Worm (Caenorhabditis elegans) whole organism, early embryonic: ENCODE results near the gene E02H9.7.
"Not testable (repeated sequence)": the region's sequence is repeated elsewhere in the genome, so short reads cannot be mapped to it uniquely, and the experiment has no call there.

Experiments used
- B0310.2 ChIP-seq: sonication (generic microtip); optimal IDR thresholded peaks from 2 replicates; lab custom pipeline; 2016; ENCODE audit warnings: mild to moderate bottlenecking, missing genetic modification characterization, missing compliant biosample characterization
- F13C5.2 ChIP-seq: sonication (generic microtip); optimal IDR thresholded peaks from 2 replicates; lab custom pipeline; 2017; ENCODE audit warnings: mild to moderate bottlenecking, missing genetic modification characterization, inconsistent platforms, missing compliant biosample characterization
- aly-1 ChIP-seq: sonication (generic microtip); optimal IDR thresholded peaks from 2 replicates; lab custom pipeline; 2016; ENCODE audit warnings: missing genetic modification characterization, missing compliant biosample characterization
- ama-1 ChIP-seq: fragments of 150-350 bp; optimal IDR thresholded peaks from 2 replicates; lab custom pipeline; 2014
- ceh-13 ChIP-seq: fragments of 200-800 bp; sonication (Bioruptor generic); optimal IDR thresholded peaks from 2 replicates; lab custom pipeline; 2018; ENCODE audit warnings: mild to moderate bottlenecking, missing genetic modification characterization, missing compliant biosample characterization
- ceh-36 ChIP-seq: sonication (generic microtip); optimal IDR thresholded peaks from 2 replicates; lab custom pipeline; 2016; ENCODE audit warnings: missing genetic modification characterization, inconsistent platforms, missing compliant biosample characterization
- ets-7 ChIP-seq: sonication (generic microtip); optimal IDR thresholded peaks from 2 replicates; lab custom pipeline; 2016; ENCODE audit warnings: missing genotype, missing genetic modification characterization, missing compliant biosample characterization
- flt-1 ChIP-seq: fragments of 200-800 bp; sonication (Bioruptor generic); IDR thresholded peaks from 2 replicates; pipeline ENCODE4 v1.3.6; 2022; ENCODE audit warnings: missing genetic modification characterization, missing compliant biosample characterization
- hmbx-1 ChIP-seq: sonication (generic microtip); optimal IDR thresholded peaks from 2 replicates; lab custom pipeline; 2016; ENCODE audit warnings: mild to moderate bottlenecking, missing genetic modification characterization, missing compliant biosample characterization
- hmg-4 ChIP-seq: fragments of 200-800 bp; sonication (Bioruptor generic); optimal IDR thresholded peaks from 2 replicates; lab custom pipeline; 2018; ENCODE audit warnings: mild to moderate bottlenecking, missing genetic modification characterization, missing compliant biosample characterization
- hnd-1 ChIP-seq: sonication (generic microtip); optimal IDR thresholded peaks from 2 replicates; lab custom pipeline; 2016; ENCODE audit warnings: missing genetic modification characterization, missing compliant biosample characterization
- pes-1 ChIP-seq: fragments of 200-800 bp; sonication (Bioruptor generic); IDR thresholded peaks from 2 replicates; pipeline ENCODE4 v1.3.6; 2022; ENCODE audit warnings: missing genetic modification reagents, missing genetic modification characterization, missing compliant biosample characterization
- scrt-1 ChIP-seq: fragments of 200-800 bp; sonication (Bioruptor generic); IDR thresholded peaks from 2 replicates; pipeline ENCODE4 v1.3.6; 2022; ENCODE audit warnings: missing genetic modification characterization, missing compliant biosample characterization
- sea-1 ChIP-seq: fragments of 200-800 bp; sonication (Bioruptor generic); conservative IDR thresholded peaks from 2 replicates; pipeline ENCODE4 v1.3.6; 2022; ENCODE audit warnings: missing genetic modification characterization, missing compliant biosample characterization
- tbx-11 ChIP-seq: fragments of 200-800 bp; sonication (Bioruptor generic); IDR thresholded peaks from 2 replicates; pipeline ENCODE4 v1.3.6; 2022; ENCODE audit warnings: missing genetic modification characterization, missing compliant biosample characterization
- tbx-37 ChIP-seq: fragments of 200-800 bp; sonication (Bioruptor generic); conservative IDR thresholded peaks from 2 replicates; pipeline ENCODE4 v1.3.6; 2022; ENCODE audit warnings: missing genetic modification reagents, missing genetic modification characterization, missing compliant biosample characterization
- tra-4 ChIP-seq: sonication (generic microtip); optimal IDR thresholded peaks from 2 replicates; lab custom pipeline; 2017; ENCODE audit warnings: missing genetic modification characterization, missing compliant biosample characterization

The E02H9.7 gene

DNA sequence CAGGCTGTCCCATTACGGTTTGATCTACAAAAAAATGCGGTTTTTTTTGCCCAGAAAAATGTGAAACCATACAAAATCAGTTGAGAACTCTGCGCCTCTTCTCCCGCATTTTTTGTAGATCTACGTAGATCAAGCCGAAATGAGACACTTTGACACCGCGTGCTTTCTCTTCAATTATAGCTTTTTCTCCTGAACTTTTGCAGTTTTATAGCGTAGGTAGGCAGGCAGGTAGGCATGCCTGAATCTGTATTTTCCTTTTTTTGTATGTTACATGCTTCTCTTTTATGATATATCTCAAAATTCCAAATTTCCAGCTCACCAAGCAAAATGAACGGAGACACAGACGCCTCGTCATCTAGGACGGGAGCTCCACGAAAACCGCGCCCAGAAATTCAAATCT lies 28.1 kb upstream of the E02H9.7 start, which contains the start of gene smg-6:
smg-6 (plus strand) TSS at position 301 of the 400 bp plus-strand sequence.
- TF ChIP-seq flt-1 (GFP tag; lab: Robert Waterston, UW) = no peak
- no peak for TF ChIP-seq ama-1 (lab: Kevin White, UChicago)
- no peak for TF ChIP-seq ets-7 (tag; lab: Kevin White, UChicago)
- no peak for TF ChIP-seq sea-1 (GFP tag; lab: Robert Waterston, UW)
- TF ChIP-seq ceh-13 = no peak
- no peak for TF ChIP-seq hmg-4
- no peak for TF ChIP-seq tra-4 (tag; lab: Kevin White, UChicago)
- no peak for TF ChIP-seq ceh-36 (tag; lab: Kevin White, UChicago)
- TF ChIP-seq F13C5.2 (tag; lab: Kevin White, UChicago) = no peak
- no peak for TF ChIP-seq aly-1 (tag; lab: Kevin White, UChicago)
- TF ChIP-seq hmbx-1 (tag; lab: Kevin White, UChicago) = no peak
- TF ChIP-seq hnd-1 (tag; lab: Kevin White, UChicago) = no peak
- TF ChIP-seq pes-1 (GFP tag; lab: Robert Waterston, UW) = no peak
- TF ChIP-seq tbx-11 (GFP tag; lab: Robert Waterston, UW) = no peak
- TF ChIP-seq scrt-1 (GFP tag; lab: Robert Waterston, UW) = no peak
- TF ChIP-seq tbx-37 (GFP tag; lab: Robert Waterston, UW) = no peak
- TF ChIP-seq B0310.2 (tag; lab: Kevin White, UChicago) = no peak

DNA sequence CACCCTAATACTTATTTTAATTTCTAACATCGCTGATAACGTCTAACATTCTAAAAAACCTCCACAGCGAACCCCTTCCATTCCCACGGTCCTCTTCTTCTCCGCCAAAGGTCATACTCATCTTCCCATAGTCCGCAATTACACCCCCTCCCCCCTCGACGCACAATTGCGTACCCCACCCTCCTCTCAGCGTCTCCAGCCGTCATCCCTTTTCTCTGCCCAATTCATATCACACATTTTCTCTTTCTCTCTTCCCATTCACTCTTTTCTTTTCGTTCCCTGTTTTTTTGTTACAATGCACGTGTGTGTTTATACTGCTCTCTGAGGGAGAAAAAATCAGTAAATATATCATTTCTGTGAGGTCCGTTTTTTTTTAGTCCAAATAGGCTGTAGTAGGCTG lies 26.4 kb upstream of the E02H9.7 start:
- TF ChIP-seq aly-1 (tag; lab: Kevin White, UChicago) = no peak
- peak; percentile 69 for TF ChIP-seq F13C5.2 (tag; lab: Kevin White, UChicago)
- no peak for TF ChIP-seq tra-4 (tag; lab: Kevin White, UChicago)
- no peak for TF ChIP-seq scrt-1 (GFP tag; lab: Robert Waterston, UW)
- TF ChIP-seq hmg-4 = no peak
- no peak for TF ChIP-seq ceh-36 (tag; lab: Kevin White, UChicago)
- no peak for TF ChIP-seq tbx-37 (GFP tag; lab: Robert Waterston, UW)
- no peak for TF ChIP-seq sea-1 (GFP tag; lab: Robert Waterston, UW)

DNA sequence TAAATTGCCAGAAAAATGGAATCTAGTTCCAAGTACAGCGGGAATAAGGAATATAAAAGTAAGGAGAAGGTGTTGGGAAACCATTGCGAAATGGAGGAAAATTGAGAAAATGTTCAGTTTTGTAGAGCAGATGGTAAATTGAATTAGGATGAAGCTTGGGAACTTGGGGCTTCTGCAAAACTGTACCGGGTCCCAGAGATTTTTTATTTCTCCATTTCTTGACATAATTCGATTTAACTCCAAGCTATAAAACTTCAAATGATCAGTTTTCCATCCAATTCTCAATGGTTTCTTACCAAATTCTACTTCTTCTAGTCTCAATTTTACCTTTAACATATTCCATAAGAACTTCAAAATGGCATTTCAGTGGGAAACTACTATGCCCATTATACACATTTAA lies 22.7 kb upstream of the E02H9.7 start, which contains the start of the genes E02H9.9 and E02H9.1:
E02H9.9 (minus strand) TSS at position 101 of the 400 bp plus-strand sequence.
E02H9.1 (plus strand) TSS at position 285 of the 400 bp plus-strand sequence.
- TF ChIP-seq ceh-36 (tag; lab: Kevin White, UChicago) (no peak), ceh-13 (no peak), hmbx-1 (tag; lab: Kevin White, UChicago) (no peak), hnd-1 (tag; lab: Kevin White, UChicago) (no peak), pes-1 (GFP tag; lab: Robert Waterston, UW) (no peak), B0310.2 (tag; lab: Kevin White, UChicago) (no peak), aly-1 (tag; lab: Kevin White, UChicago) (no peak), tbx-37 (GFP tag; lab: Robert Waterston, UW) (no peak), scrt-1 (GFP tag; lab: Robert Waterston, UW) (no peak), F13C5.2 (tag; lab: Kevin White, UChicago) (no peak), ama-1 (lab: Kevin White, UChicago) (no peak), ets-7 (tag; lab: Kevin White, UChicago) (no peak), sea-1 (GFP tag; lab: Robert Waterston, UW) (no peak), hmg-4 (no peak), flt-1 (GFP tag; lab: Robert Waterston, UW) (no peak), tbx-11 (GFP tag; lab: Robert Waterston, UW) (no peak), tra-4 (tag; lab: Kevin White, UChicago) (no peak)

DNA sequence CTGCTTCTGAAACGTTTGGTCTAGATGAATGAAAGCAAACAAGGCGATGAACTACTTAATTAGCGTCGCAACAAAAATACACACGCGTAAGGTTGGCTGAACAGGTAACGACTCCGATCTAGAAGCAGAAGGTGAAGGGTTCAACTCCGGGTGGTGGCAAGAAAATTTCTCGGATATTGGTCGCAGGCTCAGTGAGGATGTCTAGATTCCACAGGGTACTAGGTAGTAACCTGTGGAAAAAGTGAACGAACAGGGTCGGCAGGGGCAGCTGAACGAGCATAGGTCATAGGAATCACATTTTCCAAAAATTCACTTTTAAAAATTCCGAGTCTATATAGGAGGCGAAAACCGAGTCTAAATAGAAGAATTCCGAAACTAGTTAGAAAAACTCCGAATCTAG lies 14.9 kb upstream of the E02H9.7 start:
- 0 out of 2 replicates have a peak, but pooled peaks have one; percentile 16 for TF ChIP-seq pes-1 (GFP tag; lab: Robert Waterston, UW)

DNA sequence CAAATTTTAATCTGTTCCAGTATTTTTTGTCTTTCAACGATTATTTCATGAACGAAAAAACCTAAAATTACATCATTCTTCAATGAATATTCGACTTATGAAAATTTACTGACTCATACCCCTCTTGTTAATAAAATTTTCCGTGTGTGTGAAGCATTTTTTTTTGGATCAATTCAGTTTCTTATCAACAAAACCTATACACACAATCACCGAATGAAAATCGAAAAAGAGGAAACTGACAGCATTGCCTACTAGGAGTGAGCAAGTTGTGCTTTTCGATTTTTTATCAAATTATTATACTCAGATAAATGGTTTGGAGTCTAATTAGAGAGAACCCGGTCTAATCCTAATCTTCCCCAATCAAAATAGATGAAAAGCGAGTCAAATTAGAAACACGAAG lies 13.3 kb upstream of the E02H9.7 start, which contains the start of gene E02H9.3:
E02H9.3 (plus strand) TSS at position 301 of the 400 bp plus-strand sequence.
- TF ChIP-seq aly-1 (tag; lab: Kevin White, UChicago); scrt-1 (GFP tag; lab: Robert Waterston, UW); flt-1 (GFP tag; lab: Robert Waterston, UW): not testable (repeated sequence)

DNA sequence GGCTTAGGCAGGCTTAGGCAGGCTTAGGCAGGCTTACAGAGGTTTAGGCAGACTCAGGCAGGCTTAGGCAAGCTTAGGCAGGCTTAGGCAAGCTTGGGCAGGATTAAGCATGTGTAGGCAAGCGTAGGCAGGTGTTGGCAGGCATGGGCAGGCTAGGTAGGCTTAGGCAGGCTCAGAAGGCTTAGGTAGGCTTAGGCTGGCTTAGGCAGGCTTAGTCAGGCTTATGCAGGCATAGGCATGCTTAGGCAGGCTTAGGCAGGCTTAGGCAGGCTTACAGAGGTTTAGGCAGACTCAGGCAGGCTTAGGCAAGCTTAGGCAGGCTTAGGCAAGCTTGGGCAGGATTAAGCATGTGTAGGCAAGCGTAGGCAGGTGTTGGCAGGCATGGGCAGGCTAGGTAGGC lies 10.0 kb upstream of the E02H9.7 start:
- peak; percentile 69 for TF ChIP-seq ceh-36 (tag; lab: Kevin White, UChicago)

DNA sequence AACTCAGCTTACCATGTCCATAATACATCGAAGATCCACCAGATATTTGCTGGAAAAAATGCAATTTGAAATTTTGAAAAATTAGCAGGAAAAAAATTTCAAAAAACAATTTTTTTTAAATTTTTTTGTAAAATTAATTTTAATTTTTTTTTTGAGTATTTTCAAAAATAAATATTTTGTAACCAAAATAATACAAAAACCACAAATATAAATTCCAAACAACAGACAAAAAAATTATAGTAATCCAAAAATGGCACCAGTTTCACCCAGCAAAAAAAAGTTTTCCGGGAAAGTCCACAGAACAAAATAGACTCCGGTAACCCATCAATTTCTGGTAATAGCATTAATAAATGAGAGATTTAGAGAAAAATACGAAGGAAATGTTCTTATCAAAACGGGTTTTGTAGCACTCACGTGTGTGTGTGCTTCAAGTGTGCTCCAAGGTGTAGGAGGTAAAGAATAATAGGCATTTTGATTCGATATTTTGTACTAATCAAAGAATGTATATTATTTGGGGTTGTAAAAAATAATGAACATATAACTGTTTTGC lies 9.4 kb upstream of the E02H9.7 start, which contains the start of gene nhr-121:
nhr-121 (minus strand) TSS at position 51 of the 550 bp plus-strand sequence.
- no peak for TF ChIP-seq B0310.2 (tag; lab: Kevin White, UChicago)

DNA sequence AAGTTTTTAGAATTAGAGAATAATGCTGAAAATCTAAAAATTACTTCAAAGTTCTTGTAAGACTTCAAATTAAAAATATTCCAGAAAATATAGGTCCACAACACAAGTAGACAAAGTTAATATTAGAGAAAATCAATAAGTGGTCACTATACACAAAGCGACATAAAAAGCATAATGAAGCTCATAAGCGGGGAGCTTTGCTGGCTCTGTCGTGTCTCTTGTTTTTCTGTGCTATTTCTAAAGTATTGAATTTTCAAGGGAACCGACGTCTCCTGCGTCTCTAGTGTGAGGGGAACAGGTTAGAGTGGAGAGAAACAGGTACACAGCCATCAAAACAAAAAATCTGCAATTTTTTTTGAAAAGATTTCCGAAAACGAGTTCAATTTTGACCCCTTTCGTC lies 6.9 kb downstream of the E02H9.7 start, which contains the start of gene E02H9.13:
E02H9.13 (minus strand) TSS at position 199 of the 400 bp plus-strand sequence.
- no peak for TF ChIP-seq ceh-13
